Worm (Caenorhabditis elegans): ENCODE results near the gene R166.2.

ce11 chrII:10494467-10494866 lies 43.0 kb downstream of the R166.2 start, which contains the start of gene ZK666.14:
- TF ChIP-seq ztf-29 (GFP tag; IDR thresholded peaks at IDR 0.05) (no peak), cog-1 (tag; optimal IDR thresholded peaks at IDR 0.05) (no peak), med-1 (GFP tag; optimal IDR thresholded peaks at IDR 0.05; ENCODE audit: insufficient read depth) (no peak), flt-1 (GFP tag; IDR thresholded peaks at IDR 0.05) (no peak), tab-1 (GFP tag; IDR thresholded peaks at IDR 0.05) (no peak), T22C8.4 (GFP tag; IDR thresholded peaks at IDR 0.05) (no peak), ref-1 (GFP tag; conservative IDR thresholded peaks at IDR 0.05) (no peak), klf-2 (GFP tag; conservative IDR thresholded peaks at IDR 0.05) (no peak), ztf-23 (GFP tag; IDR thresholded peaks at IDR 0.05) (no peak)

Measured in whole organism, midembryonic.